Fruit fly (Drosophila melanogaster): ENCODE measurements around the gene TrissinR.

DNA sequence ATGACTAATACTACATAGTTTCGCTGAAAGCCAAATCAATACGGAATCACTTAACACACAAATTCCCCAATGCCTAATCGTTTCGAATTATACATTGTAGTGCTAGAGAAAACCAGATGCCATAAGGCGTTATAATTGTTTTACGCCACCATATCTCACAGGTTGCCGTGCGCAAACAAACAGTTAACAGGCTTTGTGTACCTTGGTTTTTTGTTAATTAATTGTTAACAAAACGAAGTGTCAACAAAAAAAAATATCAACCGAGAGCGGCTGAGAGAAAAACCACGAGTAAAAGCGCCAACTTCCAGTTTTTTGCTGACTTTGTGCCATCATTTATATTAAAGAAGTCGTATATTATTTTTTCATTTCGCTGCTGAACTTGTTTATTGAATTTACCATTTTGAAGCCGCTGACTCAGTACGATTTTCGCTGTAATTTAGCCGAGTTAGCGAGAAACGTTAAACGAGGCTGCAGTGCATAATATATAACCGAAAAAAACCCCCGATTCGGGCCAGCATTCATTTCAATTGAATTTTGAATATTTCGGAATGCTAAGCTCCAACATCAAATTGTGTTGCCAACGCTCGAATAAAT lies 52.8 kb downstream of the TrissinR start:
- TF ChIP-seq CG15336 (GFP tag; IDR thresholded peaks at IDR 0.05) (no peak), Gug (GFP tag; IDR thresholded peaks at IDR 0.05) (no peak), CG6854 (GFP tag; optimal IDR thresholded peaks at IDR 0.05) (no peak)
